Fruit fly (Drosophila melanogaster) S2 (cell line): ENCODE measurements around the gene Art4.

Source experiments
- CG8478 ChIP-seq: fragments of >200 bp; optimal IDR thresholded peaks from 2 replicates; lab custom pipeline; 2018
- CTCF ChIP-seq, 2 experiments: fragments of >200 bp; optimal IDR thresholded peaks; 2 replicates each; lab custom pipeline; 2018

dm6 chr3R:9957202-9957601 is 28.7 kb downstream of the Art4 start:
- TF ChIP-seq CTCF (optimal IDR thresholded peaks at IDR 0.05; lab: Kevin White, UChicago) (no peak), CG8478 (no peak)
